Fruit fly (Drosophila melanogaster): ENCODE measurements around the gene CG42449.

The CG42449 gene

DNA sequence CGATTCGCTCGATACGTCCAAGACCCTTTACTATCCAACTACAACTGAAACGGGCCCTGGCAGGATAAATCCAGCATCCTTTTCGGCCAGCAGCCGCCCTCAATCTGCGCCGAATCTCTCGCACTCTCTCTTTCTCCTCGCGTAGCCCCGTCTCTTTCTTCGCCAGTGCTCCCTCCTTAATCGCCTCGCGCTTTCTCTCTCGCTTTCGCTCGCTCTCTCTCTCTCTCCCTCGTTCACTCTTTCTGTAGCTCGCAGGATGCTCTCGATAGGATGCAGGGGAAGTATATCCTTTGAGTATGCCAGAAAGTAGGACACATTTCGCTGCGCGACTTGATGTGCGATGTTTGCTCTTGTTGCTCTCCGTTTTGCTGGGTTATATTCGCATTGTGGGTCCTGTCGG, 45.5 kb upstream of the CG42449 start:
- TF ChIP-seq Hr4 (GFP tag; optimal IDR thresholded peaks at IDR 0.05) (no peak), svp (GFP tag) (no peak), CG9139 (GFP tag; optimal IDR thresholded peaks at IDR 0.05) (no peak)

DNA sequence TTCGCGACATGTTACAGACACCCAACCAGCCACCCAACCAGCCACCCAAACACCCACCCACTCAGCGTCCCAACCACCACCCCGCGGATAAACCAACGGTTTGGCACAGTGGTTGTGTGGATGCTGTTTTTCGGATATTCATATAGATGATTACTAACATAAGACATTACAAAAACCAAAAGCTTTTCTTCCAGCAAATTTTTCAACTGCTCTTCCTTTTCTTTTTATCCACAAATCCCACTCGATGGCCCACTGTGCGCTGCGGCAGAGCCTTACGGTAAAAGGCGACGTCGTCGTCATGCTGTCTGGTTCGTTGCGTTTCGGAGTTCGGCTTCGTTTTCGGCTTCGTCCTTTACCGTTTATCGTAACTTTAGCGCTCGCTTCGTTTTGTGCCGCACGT, 44.5 kb upstream of the CG42449 start:
- TF ChIP-seq Lpt (GFP tag; optimal IDR thresholded peaks at IDR 0.05) (no peak), CG10631 (GFP tag; optimal IDR thresholded peaks at IDR 0.05) (peak; percentile 10), CG4318 (GFP tag; optimal IDR thresholded peaks at IDR 0.05) (no peak), cyc (GFP tag; optimal IDR thresholded peaks at IDR 0.05) (peak; percentile 26), CG6276 (GFP tag; optimal IDR thresholded peaks at IDR 0.05) (no peak), fkh (GFP tag; optimal IDR thresholded peaks at IDR 0.05) (no peak), CG10669 (GFP tag; optimal IDR thresholded peaks at IDR 0.05) (peak; percentile 33), topi (GFP tag; optimal IDR thresholded peaks at IDR 0.05) (peak; percentile 15), OdsH (GFP tag; optimal IDR thresholded peaks at IDR 0.05) (peak; percentile 32), CG34406 (GFP tag; optimal IDR thresholded peaks at IDR 0.05) (no peak), Met (GFP tag; optimal IDR thresholded peaks at IDR 0.05) (peak; percentile 17), CG32006 (GFP tag; optimal IDR thresholded peaks at IDR 0.05) (peak; percentile 16), spab (GFP tag; optimal IDR thresholded peaks at IDR 0.05) (no peak), CG7368 (GFP tag; optimal IDR thresholded peaks at IDR 0.05) (peak; percentile 25), Ets21C (GFP tag; optimal IDR thresholded peaks at IDR 0.05) (no peak), CG31627 (GFP tag; optimal IDR thresholded peaks at IDR 0.05) (peak; percentile 24), CG8319 (GFP tag; optimal IDR thresholded peaks at IDR 0.05) (no peak), Hr39 (GFP tag; optimal IDR thresholded peaks at IDR 0.05) (peak; percentile 38), Hr4 (GFP tag; optimal IDR thresholded peaks at IDR 0.05) (peak; percentile 18), Ets96B (tag; optimal IDR thresholded peaks at IDR 0.05) (peak; percentile 35), achi (GFP tag; optimal IDR thresholded peaks at IDR 0.05) (peak; percentile 38), svp (GFP tag) (peak; percentile 68), esn (GFP tag; optimal IDR thresholded peaks at IDR 0.05) (no peak), lz (GFP tag; optimal IDR thresholded peaks at IDR 0.05) (peak; percentile 22), CG6792 (GFP tag; optimal IDR thresholded peaks at IDR 0.05) (no peak), Sox15 (GFP tag; optimal IDR thresholded peaks at IDR 0.05) (no peak), ss (GFP tag; optimal IDR thresholded peaks at IDR 0.05) (no peak), Gug (GFP tag; IDR thresholded peaks at IDR 0.05) (peak; percentile 64), CG6163 (GFP tag; IDR thresholded peaks at IDR 0.05) (peak; percentile 76), acj6 (GFP tag; optimal IDR thresholded peaks at IDR 0.05) (peak; percentile 10), dac (GFP tag; optimal IDR thresholded peaks at IDR 0.05) (no peak), CG1621 (tag; optimal IDR thresholded peaks at IDR 0.05) (no peak), fd85E (GFP tag; optimal IDR thresholded peaks at IDR 0.05) (no peak), net (GFP tag; optimal IDR thresholded peaks at IDR 0.05) (no peak), vri (GFP tag; optimal IDR thresholded peaks at IDR 0.05) (peak; percentile 5), Eip75B (GFP tag; optimal IDR thresholded peaks at IDR 0.05) (no peak), Eip78C (GFP tag) (peak; percentile 73), CG8632 (GFP tag; optimal IDR thresholded peaks at IDR 0.05) (no peak), Sox14 (GFP tag; optimal IDR thresholded peaks at IDR 0.05) (no peak), fd59A (GFP tag; optimal IDR thresholded peaks at IDR 0.05) (no peak), Hr38 (GFP tag; optimal IDR thresholded peaks at IDR 0.05) (no peak), Sox102F (GFP tag; optimal IDR thresholded peaks at IDR 0.05) (peak; percentile 11), CG3032 (tag; optimal IDR thresholded peaks at IDR 0.05) (no peak), pdm3 (GFP tag; optimal IDR thresholded peaks at IDR 0.05) (peak; percentile 33), salr (GFP tag; optimal IDR thresholded peaks at IDR 0.05) (no peak), CG9139 (GFP tag; optimal IDR thresholded peaks at IDR 0.05) (no peak), CG8119 (GFP tag; IDR thresholded peaks at IDR 0.05) (peak; percentile 28; the same call in 2 of the 3 replicates), CG11294 (GFP tag; IDR thresholded peaks at IDR 0.05) (peak; percentile 33; the same call in 1 of the 2 replicates), eg (GFP tag; IDR thresholded peaks at IDR 0.05) (peak; percentile 79), CG16779 (tag; optimal IDR thresholded peaks at IDR 0.05) (no peak), CG15336 (GFP tag; IDR thresholded peaks at IDR 0.05) (peak; percentile 68)
